Worm (Caenorhabditis elegans): ENCODE measurements around the gene rpoa-12.

DNA sequence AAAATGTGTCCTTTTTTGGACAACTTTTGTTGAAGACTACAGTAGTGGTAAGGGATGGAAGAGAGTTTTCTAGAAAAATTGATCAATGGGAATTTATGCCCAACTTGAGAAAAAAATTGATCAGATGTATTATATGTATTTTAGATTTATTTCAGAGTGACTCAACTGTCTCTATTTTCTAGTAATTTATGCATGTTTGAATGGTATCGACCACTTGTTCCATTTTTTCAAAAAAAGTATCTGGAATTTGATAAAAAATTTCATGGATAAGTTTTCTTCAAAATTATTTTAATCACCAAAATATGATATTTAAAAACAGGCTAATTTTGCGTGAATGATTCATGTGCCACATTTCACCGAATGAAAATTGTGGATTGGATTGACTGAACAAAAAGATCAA, 31.3 kb downstream of the rpoa-12 start, which contains the start of gene C15H11.10:
- TF ChIP-seq aly-2 (tag; optimal IDR thresholded peaks at IDR 0.05), result no peak
- TF ChIP-seq unc-86 (tag; optimal IDR thresholded peaks at IDR 0.05), result no peak
- no peak for TF ChIP-seq nhr-20 (tag; optimal IDR thresholded peaks at IDR 0.05)
- no peak for TF ChIP-seq nhr-84 (tag; optimal IDR thresholded peaks at IDR 0.05)
- TF ChIP-seq lsy-2 (tag; optimal IDR thresholded peaks at IDR 0.05), result no peak
- TF ChIP-seq egl-27 (tag; optimal IDR thresholded peaks at IDR 0.05), result no peak
- TF ChIP-seq ztf-4 (tag; optimal IDR thresholded peaks at IDR 0.05), result no peak
- no peak for TF ChIP-seq blmp-1 (tag; optimal IDR thresholded peaks at IDR 0.05)

All from whole organism, L1 larva.